Worm (Caenorhabditis elegans) whole organism, early embryonic: ENCODE results near the gene str-156.

Experiments used
- F13C5.2 ChIP-seq: sonication (generic microtip); optimal IDR thresholded peaks from 2 replicates; lab custom pipeline; 2017; ENCODE audit warnings: mild to moderate bottlenecking, missing genetic modification characterization, inconsistent platforms, missing compliant biosample characterization
- aly-1 ChIP-seq: sonication (generic microtip); optimal IDR thresholded peaks from 2 replicates; lab custom pipeline; 2016; ENCODE audit warnings: missing genetic modification characterization, missing compliant biosample characterization
- ama-1 ChIP-seq: fragments of 150-350 bp; optimal IDR thresholded peaks from 2 replicates; lab custom pipeline; 2014
- ets-7 ChIP-seq: sonication (generic microtip); optimal IDR thresholded peaks from 2 replicates; lab custom pipeline; 2016; ENCODE audit warnings: missing genotype, missing genetic modification characterization, missing compliant biosample characterization
- flt-1 ChIP-seq: fragments of 200-800 bp; sonication (Bioruptor generic); IDR thresholded peaks from 2 replicates; pipeline ENCODE4 v1.3.6; 2022; ENCODE audit warnings: missing genetic modification characterization, missing compliant biosample characterization
- hmbx-1 ChIP-seq: sonication (generic microtip); optimal IDR thresholded peaks from 2 replicates; lab custom pipeline; 2016; ENCODE audit warnings: mild to moderate bottlenecking, missing genetic modification characterization, missing compliant biosample characterization
- hmg-4 ChIP-seq: fragments of 200-800 bp; sonication (Bioruptor generic); optimal IDR thresholded peaks from 2 replicates; lab custom pipeline; 2018; ENCODE audit warnings: mild to moderate bottlenecking, missing genetic modification characterization, missing compliant biosample characterization
- hnd-1 ChIP-seq: sonication (generic microtip); optimal IDR thresholded peaks from 2 replicates; lab custom pipeline; 2016; ENCODE audit warnings: missing genetic modification characterization, missing compliant biosample characterization
- pes-1 ChIP-seq: fragments of 200-800 bp; sonication (Bioruptor generic); IDR thresholded peaks from 2 replicates; pipeline ENCODE4 v1.3.6; 2022; ENCODE audit warnings: missing genetic modification reagents, missing genetic modification characterization, missing compliant biosample characterization
- scrt-1 ChIP-seq: fragments of 200-800 bp; sonication (Bioruptor generic); IDR thresholded peaks from 2 replicates; pipeline ENCODE4 v1.3.6; 2022; ENCODE audit warnings: missing genetic modification characterization, missing compliant biosample characterization
- sea-1 ChIP-seq: fragments of 200-800 bp; sonication (Bioruptor generic); conservative IDR thresholded peaks from 2 replicates; pipeline ENCODE4 v1.3.6; 2022; ENCODE audit warnings: missing genetic modification characterization, missing compliant biosample characterization
- tbx-11 ChIP-seq: fragments of 200-800 bp; sonication (Bioruptor generic); IDR thresholded peaks from 2 replicates; pipeline ENCODE4 v1.3.6; 2022; ENCODE audit warnings: missing genetic modification characterization, missing compliant biosample characterization
- tbx-37 ChIP-seq: fragments of 200-800 bp; sonication (Bioruptor generic); conservative IDR thresholded peaks from 2 replicates; pipeline ENCODE4 v1.3.6; 2022; ENCODE audit warnings: missing genetic modification reagents, missing genetic modification characterization, missing compliant biosample characterization

DNA sequence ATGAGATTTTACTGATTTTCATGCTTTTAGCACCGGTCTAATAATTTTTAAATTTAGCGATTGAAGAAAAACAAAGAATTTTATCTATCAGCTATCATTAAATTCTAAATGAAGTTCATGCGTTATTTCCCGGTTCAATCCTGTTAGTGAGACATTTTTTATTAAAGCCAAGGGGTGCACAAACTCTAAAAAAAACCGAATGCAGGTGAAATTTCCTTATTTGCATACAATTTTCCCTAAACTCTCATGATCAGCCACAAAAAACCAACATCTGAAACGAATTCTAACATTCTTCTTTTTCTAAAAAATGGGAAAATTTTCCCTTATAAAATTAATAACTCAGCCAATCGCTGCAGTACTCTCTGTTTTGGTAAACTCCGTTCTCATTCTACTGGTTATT, at the start of gene str-156:
- no peak for TF ChIP-seq ama-1 (lab: Kevin White, UChicago)
- no peak for TF ChIP-seq tbx-37
- no peak for TF ChIP-seq aly-1 (tag; lab: Kevin White, UChicago)
- TF ChIP-seq pes-1 (GFP tag; lab: Robert Waterston, UW), result no peak
- TF ChIP-seq sea-1, result no peak
- TF ChIP-seq scrt-1 (GFP tag; lab: Robert Waterston, UW), result no peak
- TF ChIP-seq hmg-4 (GFP tag; lab: Kevin White, UChicago), result no peak
- no peak for TF ChIP-seq flt-1 (GFP tag; lab: Robert Waterston, UW)
- no peak for TF ChIP-seq ets-7 (tag; lab: Kevin White, UChicago)
- TF ChIP-seq hmbx-1 (tag; lab: Kevin White, UChicago), result no peak
- no peak for TF ChIP-seq tbx-11 (GFP tag; lab: Robert Waterston, UW)
- no peak for TF ChIP-seq F13C5.2 (tag; lab: Kevin White, UChicago)
- no peak for TF ChIP-seq hnd-1 (tag; lab: Kevin White, UChicago)
